Fruit fly (Drosophila melanogaster) whole organism, embryonic: ENCODE measurements around the gene Klp64D.

Source experiments
- CG10959 ChIP-seq: fragments of 200-800 bp; sonication (Bioruptor generic); IDR thresholded peaks from 2 replicates; pipeline ENCODE4 v1.3.6; 2022; ENCODE audit warnings: missing biosample characterization, missing genetic modification characterization
- CG10979 ChIP-seq: fragments of 200-800 bp; sonication (Bioruptor generic); optimal IDR thresholded peaks from 2 replicates; lab custom pipeline; 2018; ENCODE audit warnings: missing biosample characterization, mild to moderate bottlenecking, missing genetic modification characterization, moderate library complexity
- CG11560 ChIP-seq: fragments of 200-800 bp; sonication (Bioruptor generic); IDR thresholded peaks from 3 replicates; pipeline ENCODE4 v1.3.6; 2022; ENCODE audit warnings: missing biosample characterization, missing genetic modification characterization
- CG11723 ChIP-seq: fragments of 200-800 bp; sonication (Bioruptor generic); optimal IDR thresholded peaks from 2 replicates; lab custom pipeline; 2017; ENCODE audit warnings: missing biosample characterization, mild to moderate bottlenecking, missing genetic modification characterization
- CG13123 ChIP-seq: fragments of 200-800 bp; sonication (Bioruptor generic); optimal IDR thresholded peaks from 2 replicates; lab custom pipeline; 2016; ENCODE audit warnings: missing biosample characterization, missing genetic modification characterization
- CG14050 ChIP-seq: fragments of 200-800 bp; sonication (Bioruptor generic); IDR thresholded peaks from 3 replicates; pipeline ENCODE4 v1.3.6; 2022; ENCODE audit warnings: missing biosample characterization, missing genetic modification characterization
- CG16779 ChIP-seq: fragments of 200-800 bp; sonication (Bioruptor generic); IDR thresholded peaks from 2 replicates; pipeline ENCODE4 v1.3.6; 2022; ENCODE audit warnings: missing biosample characterization, missing genetic modification characterization
- CG17186 ChIP-seq: fragments of 200-800 bp; sonication (Bioruptor generic); optimal IDR thresholded peaks from 3 replicates; lab custom pipeline; 2017; ENCODE audit warnings: missing biosample characterization, missing genetic modification reagents, missing genetic modification characterization
- CG18011 ChIP-seq: fragments of 200-800 bp; sonication (Bioruptor generic); optimal IDR thresholded peaks from 2 replicates; lab custom pipeline; 2017; ENCODE audit warnings: missing biosample characterization, missing genetic modification characterization, mild to moderate bottlenecking, moderate library complexity, missing genotype
- CG18476 ChIP-seq: fragments of 200-800 bp; sonication (Bioruptor generic); optimal IDR thresholded peaks from 2 replicates; lab custom pipeline; 2016; ENCODE audit warnings: missing biosample characterization, mild to moderate bottlenecking, missing genetic modification characterization
- CG31388 ChIP-seq: fragments of 200-800 bp; sonication (Bioruptor generic); optimal IDR thresholded peaks from 2 replicates; lab custom pipeline; 2016; ENCODE audit warnings: missing biosample characterization, missing genetic modification characterization
- CG32772 ChIP-seq: fragments of 200-800 bp; sonication (Bioruptor generic); IDR thresholded peaks from 2 replicates; pipeline ENCODE4 v1.3.6; 2022; ENCODE audit warnings: missing biosample characterization, missing genetic modification characterization
- CG4282 ChIP-seq: fragments of 200-800 bp; sonication (Bioruptor generic); optimal IDR thresholded peaks from 2 replicates; lab custom pipeline; 2016; ENCODE audit warnings: missing biosample characterization, missing genetic modification characterization
- CG5180 ChIP-seq: fragments of 200-800 bp; sonication (Bioruptor generic); optimal IDR thresholded peaks from 3 replicates; lab custom pipeline; 2017; ENCODE audit warnings: missing biosample characterization, missing genetic modification characterization, mild to moderate bottlenecking, moderate library complexity, missing genetic modification reagents
- CG7745 ChIP-seq: fragments of 200-800 bp; sonication (Bioruptor generic); optimal IDR thresholded peaks from 2 replicates; lab custom pipeline; 2018; ENCODE audit warnings: missing biosample characterization, mild to moderate bottlenecking, missing genetic modification characterization, moderate library complexity
- CG8290 ChIP-seq, 3 experiments: fragments of 200-800 bp; sonication (Bioruptor generic); optimal IDR thresholded peaks; 2 replicates each; lab custom pipeline; 2016 to 2019; ENCODE audit warnings: missing biosample characterization in 3 of 3, missing genetic modification characterization in 3 of 3, mild to moderate bottlenecking in 2 of 3, moderate library complexity in 1 of 3
- CG8359 ChIP-seq: fragments of 200-800 bp; sonication (Bioruptor generic); optimal IDR thresholded peaks from 2 replicates; lab custom pipeline; 2017; ENCODE audit warnings: missing biosample characterization, mild to moderate bottlenecking, missing genetic modification characterization, borderline replicate concordance
- CG8944 ChIP-seq: fragments of 200-800 bp; sonication (Bioruptor generic); optimal IDR thresholded peaks from 3 replicates; lab custom pipeline; 2016; ENCODE audit warnings: missing biosample characterization, missing genetic modification characterization
- CG9609 ChIP-seq: fragments of 200-800 bp; sonication (Bioruptor generic); optimal IDR thresholded peaks from 3 replicates; lab custom pipeline; 2016; ENCODE audit warnings: missing biosample characterization, missing genetic modification characterization
- CTCF ChIP-seq: fragments of 200-800 bp; sonication (Bioruptor generic); optimal IDR thresholded peaks from 2 replicates; lab custom pipeline; 2017; ENCODE audit warnings: missing biosample characterization, mild to moderate bottlenecking, missing genetic modification characterization, moderate library complexity
- CoRest ChIP-seq: fragments of 200-800 bp; sonication (Bioruptor generic); optimal IDR thresholded peaks from 3 replicates; lab custom pipeline; 2018; ENCODE audit warnings: missing biosample characterization, mild to moderate bottlenecking, missing genetic modification characterization, moderate library complexity
- Deaf1 ChIP-seq: fragments of 200-800 bp; optimal IDR thresholded peaks from 3 replicates; lab custom pipeline; 2019; ENCODE audit warnings: missing biosample characterization, mild to moderate bottlenecking, missing genetic modification characterization, moderate library complexity
- Dek ChIP-seq: fragments of 200-800 bp; sonication (Bioruptor generic); optimal IDR thresholded peaks from 3 replicates; lab custom pipeline; 2019; ENCODE audit warnings: missing biosample characterization, mild to moderate bottlenecking, missing genetic modification characterization, moderate library complexity
- Lhr ChIP-seq: fragments of 200-800 bp; sonication (Bioruptor generic); optimal IDR thresholded peaks from 3 replicates; lab custom pipeline; 2017; ENCODE audit warnings: mild to moderate bottlenecking, missing biosample characterization, missing genetic modification reagents, missing genetic modification characterization
- NC2α ChIP-seq: fragments of 200-800 bp; sonication (Bioruptor generic); optimal IDR thresholded peaks from 2 replicates; lab custom pipeline; 2016; ENCODE audit warnings: missing biosample characterization, missing genetic modification characterization
- Nf-YA ChIP-seq: fragments of 200-800 bp; sonication (Bioruptor generic); IDR thresholded peaks from 2 replicates; pipeline ENCODE4 v1.3.6; 2022; ENCODE audit warnings: missing biosample characterization, missing genetic modification characterization
- Rx ChIP-seq: fragments of 200-800 bp; sonication (Bioruptor generic); IDR thresholded peaks from 2 replicates; pipeline ENCODE4 v1.3.6; 2022; ENCODE audit warnings: missing biosample characterization, missing genetic modification characterization
- Vsx1 ChIP-seq: fragments of 200-800 bp; sonication (Bioruptor generic); optimal IDR thresholded peaks from 2 replicates; lab custom pipeline; 2017; ENCODE audit warnings: missing biosample characterization, mild to moderate bottlenecking, missing genetic modification characterization, missing genetic modification reagents
- ci ChIP-seq: fragments of 200-800 bp; sonication (Bioruptor generic); IDR thresholded peaks from 3 replicates; pipeline ENCODE4 v1.3.6; 2022; ENCODE audit warnings: missing biosample characterization, missing genetic modification characterization
- crol ChIP-seq: fragments of 200-800 bp; sonication (Bioruptor generic); IDR thresholded peaks from 2 replicates; pipeline ENCODE4 v1.3.6; 2022; ENCODE audit warnings: missing biosample characterization, missing genetic modification characterization
- crp ChIP-seq, 2 experiments: fragments of 200-800 bp; sonication (Bioruptor generic); optimal IDR thresholded peaks; 2 replicates in 1 of 2; 3 replicates in 1 of 2; lab custom pipeline; 2017; ENCODE audit warnings: missing biosample characterization in 2 of 2, missing genetic modification characterization in 2 of 2, mild to moderate bottlenecking in 1 of 2, moderate library complexity in 1 of 2
- dmrt11E ChIP-seq: fragments of 200-800 bp; sonication (Bioruptor generic); optimal IDR thresholded peaks from 3 replicates; lab custom pipeline; 2018; ENCODE audit warnings: missing biosample characterization, mild to moderate bottlenecking, missing genetic modification characterization, moderate library complexity
- emc ChIP-seq: fragments of 200-800 bp; sonication (Bioruptor generic); optimal IDR thresholded peaks from 2 replicates; lab custom pipeline; 2016; ENCODE audit warnings: missing biosample characterization, missing genetic modification characterization
- en ChIP-seq: fragments of 200-800 bp; sonication (Bioruptor generic); optimal IDR thresholded peaks from 2 replicates; lab custom pipeline; 2016; ENCODE audit warnings: missing biosample characterization, missing genetic modification characterization
- jumu ChIP-seq: fragments of 200-800 bp; sonication (Bioruptor generic); optimal IDR thresholded peaks from 3 replicates; lab custom pipeline; 2016; ENCODE audit warnings: missing biosample characterization, missing genetic modification characterization
- klu ChIP-seq: fragments of 200-800 bp; sonication (Bioruptor generic); IDR thresholded peaks from 2 replicates; pipeline ENCODE4 v1.3.6; 2022; ENCODE audit warnings: missing biosample characterization, missing genetic modification characterization
- lola ChIP-seq, 3 experiments: fragments of >200 bp in 2 of 3; fragments of 200-800 bp in 1 of 3; sonication (Bioruptor generic) in 1 of 3; optimal IDR thresholded peaks; 2 replicates each; lab custom pipeline; 2017 to 2019; ENCODE audit warnings: missing biosample characterization in 3 of 3, missing genetic modification characterization in 3 of 3, mild to moderate bottlenecking in 1 of 3, moderate library complexity in 1 of 3
- mirr ChIP-seq: fragments of 200-800 bp; sonication (Bioruptor generic); optimal IDR thresholded peaks from 3 replicates; lab custom pipeline; 2018; ENCODE audit warnings: missing biosample characterization, mild to moderate bottlenecking, missing genetic modification characterization
- nerfin-2 ChIP-seq: fragments of 200-800 bp; sonication (Bioruptor generic); IDR thresholded peaks from 2 replicates; pipeline ENCODE4 v1.3.6; 2022; ENCODE audit warnings: missing biosample characterization, missing genetic modification characterization; ENCODE audit not compliant: partially characterized antibody
- onecut ChIP-seq: fragments of 200-800 bp; sonication (Bioruptor generic); IDR thresholded peaks from 2 replicates; pipeline ENCODE4 v1.3.6; 2022; ENCODE audit warnings: missing biosample characterization, missing genetic modification characterization
- otp ChIP-seq: fragments of 200-800 bp; sonication (Bioruptor generic); IDR thresholded peaks from 3 replicates; pipeline ENCODE4, ENCODE4 v1.3.6; 2022; ENCODE audit warnings: missing biosample characterization, missing genetic modification characterization
- p53 ChIP-seq: fragments of 200-800 bp; sonication (Bioruptor generic); optimal IDR thresholded peaks from 2 replicates; lab custom pipeline; 2016; ENCODE audit warnings: missing biosample characterization, missing genetic modification characterization
- pan ChIP-seq, 4 experiments: fragments of >200 bp in 3 of 4; fragments of 200-800 bp in 1 of 4; sonication (Bioruptor generic) in 1 of 4; optimal IDR thresholded peaks in 3 of 4; IDR thresholded peaks in 1 of 4; 2 replicates each; pipeline versions ENCODE4 v1.3.6 to Lab custom; 2017 to 2022; ENCODE audit warnings: missing biosample characterization in 2 of 4, missing genetic modification characterization in 2 of 4, mixed read lengths in 1 of 4
- seq ChIP-seq: fragments of 200-800 bp; sonication (Bioruptor generic); IDR thresholded peaks from 2 replicates; pipeline ENCODE4 v1.3.6; 2022; ENCODE audit warnings: missing biosample characterization, missing genetic modification characterization
- sim ChIP-seq: fragments of 200-800 bp; sonication (Bioruptor generic); IDR thresholded peaks from 2 replicates; pipeline ENCODE4 v1.3.6; 2022; ENCODE audit warnings: missing biosample characterization, missing genetic modification characterization
- sna ChIP-seq: fragments of 200-800 bp; sonication (Bioruptor generic); IDR thresholded peaks from 2 replicates; pipeline ENCODE4 v1.3.6; 2022; ENCODE audit warnings: missing biosample characterization, missing genetic modification characterization; ENCODE audit not compliant: partially characterized antibody
- unc-4 ChIP-seq: fragments of 200-800 bp; sonication (Bioruptor generic); IDR thresholded peaks from 2 replicates; pipeline ENCODE4 v1.3.6; 2022; ENCODE audit warnings: missing biosample characterization, missing genetic modification characterization; ENCODE audit not compliant: partially characterized antibody
- vnd ChIP-seq: fragments of 200-800 bp; sonication (Bioruptor generic); IDR thresholded peaks from 3 replicates; pipeline ENCODE4 v1.3.6; 2022; ENCODE audit warnings: missing biosample characterization, missing genetic modification characterization; ENCODE audit not compliant: partially characterized antibody
- z ChIP-seq: fragments of 200-800 bp; sonication (Bioruptor generic); IDR thresholded peaks from 3 replicates; pipeline ENCODE4 v1.3.6; 2022; ENCODE audit warnings: missing biosample characterization, missing genetic modification characterization

The Klp64D gene

DNA sequence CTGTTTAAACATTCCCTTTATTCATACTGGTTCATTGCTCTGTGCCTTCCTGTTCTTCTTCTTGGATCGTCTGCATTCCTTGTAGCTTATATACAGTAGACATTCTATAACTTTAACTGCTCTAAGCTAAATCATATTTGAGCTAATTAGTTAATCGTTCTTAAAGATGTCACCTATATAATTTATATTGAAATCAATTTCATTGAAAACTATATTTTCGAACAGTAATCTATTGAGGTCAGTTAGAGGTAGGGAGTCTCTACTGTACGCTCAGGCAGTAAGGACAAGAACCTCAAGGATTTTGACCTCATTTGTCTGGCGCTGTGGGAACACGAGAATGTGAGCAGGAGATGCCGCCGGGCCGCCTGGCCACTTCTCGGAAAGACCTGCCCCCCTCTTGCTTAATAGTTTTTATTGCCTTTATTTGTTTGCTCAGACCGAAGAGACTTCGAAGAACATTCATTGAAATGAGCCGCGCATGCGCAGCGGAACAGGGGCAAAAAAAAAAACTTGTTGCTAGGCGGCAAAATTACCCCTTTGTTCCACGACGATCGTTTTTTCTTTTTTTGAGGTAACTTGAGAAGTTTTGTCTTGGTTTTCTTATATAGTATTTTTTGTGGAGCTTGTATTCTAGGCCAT lies 6.4 kb downstream of the Klp64D start (continued):
- no peak for TF ChIP-seq en (GFP tag; lab: Kevin White, UChicago)
- TF ChIP-seq CTCF (GFP tag; lab: Kevin White, UChicago), result no peak
- TF ChIP-seq vnd (GFP tag; lab: Robert Waterston, UW), result no peak
- no peak for TF ChIP-seq CG16779 (GFP tag; lab: Robert Waterston, UW)
- no peak for TF ChIP-seq z
- peak; percentile 30 for TF ChIP-seq CoRest
- TF ChIP-seq CG8944, result no peak
- TF ChIP-seq pan (optimal IDR thresholded peaks at IDR 0.05; lab: Kevin White, UChicago), result no peak
- TF ChIP-seq pan (GFP tag; optimal IDR thresholded peaks at IDR 0.05 in 1 of 2, IDR thresholded peaks at IDR 0.05 in 1 of 2), result peak in 1 of 2 experiments; percentile 57
- TF ChIP-seq CG4282, result no peak
- TF ChIP-seq Deaf1 (tag; lab: Kevin White, UChicago), result no peak
- no peak for TF ChIP-seq crp (GFP tag; optimal IDR thresholded peaks at IDR 0.05; lab: Kevin White, UChicago)
- TF ChIP-seq dmrt11E, result peak; percentile 79
- TF ChIP-seq p53 (GFP tag; lab: Kevin White, UChicago), result no peak
- TF ChIP-seq CG18476 (GFP tag; lab: Kevin White, UChicago), result no peak
- no peak for TF ChIP-seq Lhr (GFP tag; lab: Kevin White, UChicago)
- no peak for TF ChIP-seq CG5180 (GFP tag; lab: Kevin White, UChicago)
- TF ChIP-seq Vsx1 (GFP tag; lab: Kevin White, UChicago), result no peak
- no peak for TF ChIP-seq emc (GFP tag; lab: Kevin White, UChicago)
- TF ChIP-seq CG8359 (GFP tag; lab: Kevin White, UChicago), result no peak
- no peak; the same call in 1 of the 2 replicates for TF ChIP-seq onecut (GFP tag; lab: Robert Waterston, UW)
- no peak for TF ChIP-seq nerfin-2 (GFP tag; lab: Robert Waterston, UW)
- no peak for TF ChIP-seq CG31388 (GFP tag; lab: Kevin White, UChicago)
- 0 out of 2 replicates have a peak, but pooled peaks have one; percentile 9 for TF ChIP-seq Nf-YA (GFP tag; lab: Robert Waterston, UW)
- TF ChIP-seq mirr (GFP tag; lab: Kevin White, UChicago), result no peak
- TF ChIP-seq NC2α, result no peak
- peak; percentile 76 for TF ChIP-seq CG10959 (GFP tag; lab: Robert Waterston, UW)
- no peak for TF ChIP-seq jumu (GFP tag; lab: Kevin White, UChicago)
- TF ChIP-seq unc-4 (GFP tag; lab: Robert Waterston, UW), result no peak
- TF ChIP-seq CG10979 (tag; lab: Kevin White, UChicago), result peak; percentile 79
- TF ChIP-seq CG9609 (GFP tag; lab: Kevin White, UChicago), result no peak
- TF ChIP-seq crol, result 0 out of 2 replicates have a peak, but pooled peaks have one; percentile 25
- no peak for TF ChIP-seq Rx (GFP tag; lab: Robert Waterston, UW)
- TF ChIP-seq sim (GFP tag; lab: Robert Waterston, UW), result 0 out of 2 replicates have a peak, but pooled peaks have one; percentile 22
- no peak for TF ChIP-seq seq (GFP tag; lab: Robert Waterston, UW)
- no peak for TF ChIP-seq ci (GFP tag; lab: Robert Waterston, UW)
- TF ChIP-seq CG13123 (GFP tag; lab: Kevin White, UChicago), result no peak
- 0 out of 2 replicates have a peak, but pooled peaks have one; percentile 40 for TF ChIP-seq CG32772
- no peak for TF ChIP-seq CG7745 (tag; lab: Kevin White, UChicago)
- TF ChIP-seq CG11723, result no peak
- no peak for TF ChIP-seq klu (GFP tag; lab: Robert Waterston, UW)
- no peak for TF ChIP-seq CG8290 (GFP tag; optimal IDR thresholded peaks at IDR 0.05; lab: Kevin White, UChicago)
- TF ChIP-seq CG8290 (tag; optimal IDR thresholded peaks at IDR 0.05; lab: Kevin White, UChicago), result no peak
- no peak for TF ChIP-seq Dek (tag; lab: Kevin White, UChicago)
- peak in 1 of 3 experiments; percentile 61 for TF ChIP-seq lola (GFP tag; optimal IDR thresholded peaks at IDR 0.05; lab: Kevin White, UChicago)
- TF ChIP-seq CG18011 (GFP tag; lab: Kevin White, UChicago), result no peak
- no peak for TF ChIP-seq otp (GFP tag; lab: Robert Waterston, UW)
- no peak for TF ChIP-seq CG11560 (tag; lab: Robert Waterston, UW)
- TF ChIP-seq CG14050 (GFP tag; lab: Robert Waterston, UW), result no peak
- TF ChIP-seq CG17186, result no peak
- TF ChIP-seq sna (GFP tag; lab: Robert Waterston, UW), result no peak
